Fruit fly (Drosophila melanogaster): ENCODE data around the gene Cyp4s3.

Cyp4s3 gene

dm6 chrX:15070811-15071479 lies 45.4 kb downstream of the Cyp4s3 start (continued):
- TF ChIP-seq Xrp1 (GFP tag; IDR thresholded peaks at IDR 0.05): no peak
- TF ChIP-seq CG11247 (GFP tag; IDR thresholded peaks at IDR 0.05): no peak
- TF ChIP-seq CTCF (GFP tag; optimal IDR thresholded peaks at IDR 0.05): no peak
- peak; percentile 29 for TF ChIP-seq lbe (GFP tag; optimal IDR thresholded peaks at IDR 0.05)
- peak; percentile 43 for TF ChIP-seq mirr (GFP tag; optimal IDR thresholded peaks at IDR 0.05)
- TF ChIP-seq CG32532 (GFP tag; IDR thresholded peaks at IDR 0.05): no peak
- no peak for TF ChIP-seq lov (optimal IDR thresholded peaks at IDR 0.05)
- no peak for TF ChIP-seq lov (GFP tag; IDR thresholded peaks at IDR 0.05)
- TF ChIP-seq PHDP (tag; optimal IDR thresholded peaks at IDR 0.05): no peak
- no peak for TF ChIP-seq Scr (GFP tag; IDR thresholded peaks at IDR 0.05; ENCODE audit: partially characterized antibody)
- no peak for TF ChIP-seq vfl (GFP tag; optimal IDR thresholded peaks at IDR 0.05)
- TF ChIP-seq CG15073 (GFP tag; optimal IDR thresholded peaks at IDR 0.05): peak; percentile 58
- TF ChIP-seq CG15011 (GFP tag; optimal IDR thresholded peaks at IDR 0.05): no peak
- no peak for TF ChIP-seq Chrac-16 (GFP tag; optimal IDR thresholded peaks at IDR 0.05)
- no peak for TF ChIP-seq BtbVII (GFP tag; optimal IDR thresholded peaks at IDR 0.05)
- TF ChIP-seq sens (GFP tag): peak; percentile 64
- TF ChIP-seq Awh (GFP tag; IDR thresholded peaks at IDR 0.05): no peak
- TF ChIP-seq crol (GFP tag; IDR thresholded peaks at IDR 0.05): peak; percentile 77
- no peak for TF ChIP-seq CG10462 (GFP tag; optimal IDR thresholded peaks at IDR 0.05)
- no peak for TF ChIP-seq CG1233 (GFP tag; optimal IDR thresholded peaks at IDR 0.05)
- no peak for TF ChIP-seq onecut (GFP tag; IDR thresholded peaks at IDR 0.05)
- no peak for TF ChIP-seq Stat92E (GFP tag; optimal IDR thresholded peaks at IDR 0.05)
- no peak for TF ChIP-seq HLH4C (GFP tag; IDR thresholded peaks at IDR 0.05; ENCODE audit: partially characterized antibody)
- no peak for TF ChIP-seq sima (GFP tag; optimal IDR thresholded peaks at IDR 0.05)
- no peak for TF ChIP-seq CG34224 (GFP tag; IDR thresholded peaks at IDR 0.05; ENCODE audit: partially characterized antibody)
- TF ChIP-seq CG10543 (GFP tag; optimal IDR thresholded peaks at IDR 0.05): peak; percentile 18
- no peak for TF ChIP-seq Mad (GFP tag; optimal IDR thresholded peaks at IDR 0.05)
- no peak for TF ChIP-seq corto (GFP tag; optimal IDR thresholded peaks at IDR 0.05)
- no peak for TF ChIP-seq CG7839 (tag; optimal IDR thresholded peaks at IDR 0.05)
- no peak for TF ChIP-seq CG13287 (GFP tag; IDR thresholded peaks at IDR 0.05; ENCODE audit: partially characterized antibody)
- TF ChIP-seq pfk (GFP tag; optimal IDR thresholded peaks at IDR 0.05): no peak
- TF ChIP-seq grn (GFP tag; optimal IDR thresholded peaks at IDR 0.05): peak; percentile 62
- TF ChIP-seq dimm (GFP tag; IDR thresholded peaks at IDR 0.05): no peak
- no peak for TF ChIP-seq Deaf1 (tag; optimal IDR thresholded peaks at IDR 0.05)
- TF ChIP-seq Usf (GFP tag; optimal IDR thresholded peaks at IDR 0.05): no peak
- no peak for TF ChIP-seq CG14050 (GFP tag; IDR thresholded peaks at IDR 0.05)
- no peak for TF ChIP-seq Elba2 (GFP tag; optimal IDR thresholded peaks at IDR 0.05)
- TF ChIP-seq NC2α (GFP tag; optimal IDR thresholded peaks at IDR 0.05): no peak
- TF ChIP-seq ttk (GFP tag; IDR thresholded peaks at IDR 0.05): no peak
- TF ChIP-seq CG15601 (tag; optimal IDR thresholded peaks at IDR 0.05): no peak
- no peak for TF ChIP-seq Sox100B (GFP tag; optimal IDR thresholded peaks at IDR 0.05)
- TF ChIP-seq br (optimal IDR thresholded peaks at IDR 0.05): no peak
- TF ChIP-seq dmrt11E (tag; optimal IDR thresholded peaks at IDR 0.05): no peak

dm6 chrX:15070137-15070536 lies 46.2 kb downstream of the Cyp4s3 start:
- TF ChIP-seq row (GFP tag; IDR thresholded peaks at IDR 0.05) (peak; percentile 32; the same call in 1 of the 3 replicates), Med (GFP tag) (peak; percentile 30), chif (GFP tag; optimal IDR thresholded peaks at IDR 0.05) (no peak), Bteb2 (GFP tag; optimal IDR thresholded peaks at IDR 0.05) (no peak), hth (optimal IDR thresholded peaks at IDR 0.05) (no peak), Antp (GFP tag; optimal IDR thresholded peaks at IDR 0.05) (no peak), CG15601 (tag; optimal IDR thresholded peaks at IDR 0.05) (no peak), cas (GFP tag; IDR thresholded peaks at IDR 0.05) (no peak), CG11504 (tag; optimal IDR thresholded peaks at IDR 0.05) (peak; percentile 1), Ets65A (GFP tag) (peak; percentile 23)

Data from whole organism, embryonic.